Worm (Caenorhabditis elegans): Measurements from ENCODE around the gene srap-1.

Gene srap-1

ce11 chrII:11226379-11226778, 23.4 kb downstream of the srap-1 start, which contains the start of gene T06D8.2:
T06D8.2 (plus strand) TSS chrII:11226679.
- TF ChIP-seq hlh-1 (tag; optimal IDR thresholded peaks at IDR 0.05): no peak

ce11 chrII:11234751-11235150, 31.7 kb downstream of the srap-1 start, which contains the start of gene cox-15:
cox-15 (minus strand) TSS chrII:11234952.
- TF ChIP-seq hlh-1 (tag; optimal IDR thresholded peaks at IDR 0.05) (peak; percentile 98), nhr-12 (tag; optimal IDR thresholded peaks at IDR 0.05) (no peak)

- TF ChIP-seq unc-62 (GFP tag; optimal IDR thresholded peaks at IDR 0.05) (no peak), unc-120 (tag; optimal IDR thresholded peaks at IDR 0.05; ENCODE audit: poor library complexity, severe bottlenecking) (peak; percentile 11)
Measured at ce11 chrII:11236274-11236673, 33.3 kb downstream of the srap-1 start, which contains the start of gene cchl-1. cchl-1 (minus strand) TSS chrII:11236387.

- TF ChIP-seq elt-1 (tag; optimal IDR thresholded peaks at IDR 0.05; ENCODE audit: borderline replicate concordance, insufficient read depth) (no peak), lsy-2 (tag; optimal IDR thresholded peaks at IDR 0.05) (no peak), sptf-1 (tag; optimal IDR thresholded peaks at IDR 0.05) (no peak), mls-2 (tag; optimal IDR thresholded peaks at IDR 0.05) (no peak), mep-1 (tag; optimal IDR thresholded peaks at IDR 0.05) (no peak), unc-62 (GFP tag; optimal IDR thresholded peaks at IDR 0.05) (no peak), tbx-8 (GFP tag; optimal IDR thresholded peaks at IDR 0.05) (no peak), elt-3 (tag; optimal IDR thresholded peaks at IDR 0.05) (no peak), zip-8 (tag; optimal IDR thresholded peaks at IDR 0.05) (no peak), ces-1 (GFP tag; optimal IDR thresholded peaks at IDR 0.05) (no peak), blmp-1 (tag; optimal IDR thresholded peaks at IDR 0.05) (no peak), nhr-28 (tag; optimal IDR thresholded peaks at IDR 0.05) (no peak)
Measured at ce11 chrII:11237099-11237498, 34.1 kb downstream of the srap-1 start, which contains the start of gene fndc-1. fndc-1 (minus strand) TSS chrII:11237325.

ce11 chrII:11238869-11239647, 36.0 kb downstream of the srap-1 start, which contains the start of the genes rpn-9 and T06D8.9:
rpn-9 (minus strand) TSS chrII:11238919.
T06D8.9 (plus strand) TSS chrII:11239597.
- TF ChIP-seq bed-3 (GFP tag; optimal IDR thresholded peaks at IDR 0.05): no peak
- no peak for TF ChIP-seq ceh-83 (GFP tag; optimal IDR thresholded peaks at IDR 0.05)
- peak; percentile 92 for TF ChIP-seq mep-1 (tag; optimal IDR thresholded peaks at IDR 0.05)
- TF ChIP-seq lin-32 (GFP tag; optimal IDR thresholded peaks at IDR 0.05): no peak
- peak; percentile 39 for TF ChIP-seq mls-2 (tag; optimal IDR thresholded peaks at IDR 0.05)
- TF ChIP-seq flh-1 (GFP tag; optimal IDR thresholded peaks at IDR 0.05): no peak
- TF ChIP-seq ceh-43 (GFP tag; optimal IDR thresholded peaks at IDR 0.05): no peak
- peak; percentile 62 for TF ChIP-seq hlh-1 (tag; optimal IDR thresholded peaks at IDR 0.05)
- TF ChIP-seq sptf-1 (tag; optimal IDR thresholded peaks at IDR 0.05): no peak
- TF ChIP-seq drap-1 (GFP tag; optimal IDR thresholded peaks at IDR 0.05): peak; percentile 24
- TF ChIP-seq blmp-1 (tag; optimal IDR thresholded peaks at IDR 0.05): peak; percentile 26
- no peak for TF ChIP-seq nhr-28 (tag; optimal IDR thresholded peaks at IDR 0.05)
- no peak for TF ChIP-seq sem-2 (GFP tag; optimal IDR thresholded peaks at IDR 0.05)
- TF ChIP-seq elt-3 (tag; optimal IDR thresholded peaks at IDR 0.05): no peak
- no peak for TF ChIP-seq M03D4.4 (tag; optimal IDR thresholded peaks at IDR 0.05)
- no peak for TF ChIP-seq ces-1 (GFP tag; optimal IDR thresholded peaks at IDR 0.05)
- TF ChIP-seq unc-120 (tag; optimal IDR thresholded peaks at IDR 0.05; ENCODE audit: poor library complexity, severe bottlenecking): peak; percentile 55
- TF ChIP-seq pha-4 (tag; optimal IDR thresholded peaks at IDR 0.05): peak; percentile 68
- no peak for TF ChIP-seq ztf-11 (tag; optimal IDR thresholded peaks at IDR 0.05)
- TF ChIP-seq snpc-4 (tag; optimal IDR thresholded peaks at IDR 0.05): no peak
- peak; percentile 83 for TF ChIP-seq lsy-2 (tag; optimal IDR thresholded peaks at IDR 0.05)
- TF ChIP-seq unc-62 (GFP tag; optimal IDR thresholded peaks at IDR 0.05): peak; percentile 59
- no peak for TF ChIP-seq nhr-2 (tag; optimal IDR thresholded peaks at IDR 0.05)
- peak; percentile 69 for TF ChIP-seq lin-13 (tag; optimal IDR thresholded peaks at IDR 0.05)
- no peak for TF ChIP-seq ceh-39 (tag; optimal IDR thresholded peaks at IDR 0.05)
- TF ChIP-seq nhr-237 (tag; optimal IDR thresholded peaks at IDR 0.05): peak; percentile 91

All from whole organism, mixed stage, embryonic.